Fruit fly (Drosophila melanogaster): ENCODE results near the gene CG32801.
A peak's percentile ranks its signal among the peaks of the same experiment; 100 is the strongest.

Gene CG32801

dm6 chrX:1922765-1923501 is 20.0 kb upstream of the CG32801 start, which contains the start of the genes eIF2Bepsilon and Ocrl (continued):
- TF ChIP-seq Hr4 (GFP tag; optimal IDR thresholded peaks at IDR 0.05) (no peak), cyc (GFP tag; optimal IDR thresholded peaks at IDR 0.05) (no peak), CG7368 (GFP tag; optimal IDR thresholded peaks at IDR 0.05) (no peak), CG8632 (GFP tag; optimal IDR thresholded peaks at IDR 0.05) (no peak), Sox15 (GFP tag; optimal IDR thresholded peaks at IDR 0.05) (no peak), dac (GFP tag; optimal IDR thresholded peaks at IDR 0.05) (no peak), CG34406 (GFP tag; optimal IDR thresholded peaks at IDR 0.05) (no peak), ss (GFP tag; optimal IDR thresholded peaks at IDR 0.05) (no peak), fd59A (GFP tag; optimal IDR thresholded peaks at IDR 0.05) (no peak), Met (GFP tag; optimal IDR thresholded peaks at IDR 0.05) (no peak)

DNA sequence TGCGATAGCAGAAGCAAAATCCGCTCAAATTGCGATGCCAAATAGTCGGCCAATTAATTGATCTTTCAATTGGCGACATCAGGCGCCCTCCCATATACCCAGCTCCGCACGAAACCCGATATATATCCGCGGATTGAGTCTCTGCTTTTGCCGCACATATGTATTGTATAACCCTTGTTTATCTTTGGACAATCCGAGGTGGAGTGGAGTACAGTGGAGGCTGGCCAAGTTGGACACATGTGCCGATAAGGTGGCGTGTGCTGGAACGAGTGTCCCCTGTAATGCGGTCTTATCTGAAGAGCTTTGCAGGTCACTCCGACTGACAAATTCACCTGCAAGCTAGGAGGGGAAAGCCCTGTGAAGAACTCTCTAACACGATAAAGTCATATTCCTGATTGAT is 6.6 kb upstream of the CG32801 start:
- TF ChIP-seq Ets96B (tag; optimal IDR thresholded peaks at IDR 0.05) = no peak
- peak; percentile 79 for TF ChIP-seq svp (GFP tag)

dm6 chrX:1908757-1909156 is 5.8 kb upstream of the CG32801 start, which contains the start of the genes Edem1 and Rbcn-3B:
Gene Edem1 (minus strand): TSS chrX:1908827.
Gene Rbcn-3B (plus strand): TSS chrX:1908920.
- TF ChIP-seq lz (GFP tag; optimal IDR thresholded peaks at IDR 0.05) (no peak), CG3919 (GFP tag; optimal IDR thresholded peaks at IDR 0.05) (no peak), Eip93F (GFP tag; optimal IDR thresholded peaks at IDR 0.05) (no peak), CG6808 (GFP tag; optimal IDR thresholded peaks at IDR 0.05) (peak; percentile 50), CG8319 (GFP tag; optimal IDR thresholded peaks at IDR 0.05) (no peak), CG6276 (GFP tag; optimal IDR thresholded peaks at IDR 0.05) (peak; percentile 70), svp (GFP tag) (peak; percentile 67), ss (GFP tag; optimal IDR thresholded peaks at IDR 0.05) (no peak), CG11294 (GFP tag; IDR thresholded peaks at IDR 0.05) (no peak), CG10669 (GFP tag; optimal IDR thresholded peaks at IDR 0.05) (no peak), CG15336 (GFP tag; IDR thresholded peaks at IDR 0.05) (peak; percentile 58; the same call in 1 of the 2 replicates), vri (GFP tag; optimal IDR thresholded peaks at IDR 0.05) (no peak), CG7368 (GFP tag; optimal IDR thresholded peaks at IDR 0.05) (no peak), fd59A (GFP tag; optimal IDR thresholded peaks at IDR 0.05) (no peak), topi (GFP tag; optimal IDR thresholded peaks at IDR 0.05) (peak; percentile 36), achi (GFP tag; optimal IDR thresholded peaks at IDR 0.05) (no peak), Met (GFP tag; optimal IDR thresholded peaks at IDR 0.05) (no peak), Lpt (GFP tag; optimal IDR thresholded peaks at IDR 0.05) (peak; percentile 45), spab (GFP tag; optimal IDR thresholded peaks at IDR 0.05) (no peak), Eip75B (GFP tag; optimal IDR thresholded peaks at IDR 0.05) (no peak), CG16779 (tag; optimal IDR thresholded peaks at IDR 0.05) (peak; percentile 69), CG6854 (GFP tag; optimal IDR thresholded peaks at IDR 0.05) (peak; percentile 27), CG6163 (GFP tag; IDR thresholded peaks at IDR 0.05) (peak; percentile 45; the same call in 1 of the 3 replicates), Ets96B (tag; optimal IDR thresholded peaks at IDR 0.05) (peak; percentile 47), Hr4 (GFP tag; optimal IDR thresholded peaks at IDR 0.05) (no peak), salr (GFP tag; optimal IDR thresholded peaks at IDR 0.05) (no peak), net (GFP tag; optimal IDR thresholded peaks at IDR 0.05) (peak; percentile 45), CG3032 (tag; optimal IDR thresholded peaks at IDR 0.05) (peak; percentile 30), CG8119 (GFP tag; IDR thresholded peaks at IDR 0.05) (peak; percentile 76), eg (GFP tag; IDR thresholded peaks at IDR 0.05) (peak; percentile 68), Hr38 (GFP tag; optimal IDR thresholded peaks at IDR 0.05) (no peak), CG9139 (GFP tag; optimal IDR thresholded peaks at IDR 0.05) (peak; percentile 40), CG32006 (GFP tag; optimal IDR thresholded peaks at IDR 0.05) (no peak), dsx (GFP tag; optimal IDR thresholded peaks at IDR 0.05; ENCODE audit: poor library complexity, severe bottlenecking) (peak; percentile 83), CG11762 (GFP tag; optimal IDR thresholded peaks at IDR 0.05; ENCODE audit: insufficient read depth) (no peak), CG1621 (tag; optimal IDR thresholded peaks at IDR 0.05) (peak; percentile 64), Ets21C (GFP tag; optimal IDR thresholded peaks at IDR 0.05) (no peak), esn (GFP tag; optimal IDR thresholded peaks at IDR 0.05) (peak; percentile 16), Sox14 (GFP tag; optimal IDR thresholded peaks at IDR 0.05) (peak; percentile 29), CG11902 (GFP tag; optimal IDR thresholded peaks at IDR 0.05) (no peak), dac (GFP tag; optimal IDR thresholded peaks at IDR 0.05) (peak; percentile 7), acj6 (GFP tag; optimal IDR thresholded peaks at IDR 0.05) (no peak)

Data from whole organism, prepupa.